Worm (Caenorhabditis elegans): ENCODE results near the gene F17A9.5.

DNA sequence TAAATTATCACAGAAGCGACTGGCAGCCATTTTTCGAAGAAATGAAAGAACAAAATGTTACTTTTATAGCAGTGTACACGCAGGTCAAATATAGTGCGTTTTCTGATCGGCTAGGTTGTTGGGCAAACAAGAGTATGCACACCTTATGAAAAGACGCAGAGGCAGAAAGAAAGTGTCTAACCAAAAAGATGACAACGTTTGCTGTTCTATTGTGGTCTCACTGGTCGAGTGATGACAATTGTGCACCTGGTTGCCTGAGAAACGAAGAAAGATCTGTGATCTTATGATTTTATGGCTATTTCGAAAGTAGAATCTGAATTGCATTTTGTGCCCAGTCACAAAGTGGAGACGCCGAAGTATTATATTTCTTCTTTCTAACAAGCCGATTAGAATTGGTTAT lies 2.3 kb downstream of the F17A9.5 start, which contains the start of gene F17A9.4:
- TF ChIP-seq jun-1 (tag; optimal IDR thresholded peaks at IDR 0.05): no peak
- TF ChIP-seq nhr-25 (tag; optimal IDR thresholded peaks at IDR 0.05): no peak
- peak in 1 of 3 experiments; percentile 26 for TF ChIP-seq elt-3 (tag; optimal IDR thresholded peaks at IDR 0.05)
- TF ChIP-seq fkh-10 (GFP tag; optimal IDR thresholded peaks at IDR 0.05): no peak
- TF ChIP-seq ceh-9 (tag; optimal IDR thresholded peaks at IDR 0.05): no peak
- TF ChIP-seq snpc-4 (tag; optimal IDR thresholded peaks at IDR 0.05): no peak
- TF ChIP-seq hmg-11 (tag; optimal IDR thresholded peaks at IDR 0.05): no peak
